Worm (Caenorhabditis elegans) whole organism, young adult: Measurements from ENCODE around the gene Y116A8C.25.

Experiments
- B0261.1 ChIP-seq: sonication (generic microtip); optimal IDR thresholded peaks from 2 replicates; lab custom pipeline; 2016; ENCODE audit warnings: mild to moderate bottlenecking, missing genetic modification characterization, moderate library complexity, missing compliant biosample characterization
- F10E7.11 ChIP-seq: sonication (generic microtip); optimal IDR thresholded peaks from 2 replicates; lab custom pipeline; 2017; ENCODE audit warnings: mild to moderate bottlenecking, missing genetic modification characterization, moderate library complexity, missing compliant biosample characterization
- Y79H2A.3 ChIP-seq: fragments of 200-800 bp; sonication (Bioruptor generic); conservative IDR thresholded peaks from 2 replicates; pipeline ENCODE4 v1.3.6; 2022; ENCODE audit warnings: missing genetic modification reagents, missing genetic modification characterization, missing compliant biosample characterization
- ccch-3 ChIP-seq: fragments of 200-800 bp; sonication (Bioruptor generic); optimal IDR thresholded peaks from 2 replicates; lab custom pipeline; 2018; ENCODE audit warnings: mild to moderate bottlenecking, missing genetic modification characterization, missing compliant biosample characterization
- ceh-79 ChIP-seq: sonication (generic microtip); optimal IDR thresholded peaks from 2 replicates; lab custom pipeline; 2017; ENCODE audit warnings: mild to moderate bottlenecking, missing genetic modification characterization, missing compliant biosample characterization
- him-1 ChIP-seq: sonication (generic microtip); optimal IDR thresholded peaks from 2 replicates; lab custom pipeline; 2016; ENCODE audit warnings: missing genotype, missing genetic modification reagents, missing genetic modification characterization, missing compliant biosample characterization
- mes-4 ChIP-seq: sonication (generic microtip); optimal IDR thresholded peaks from 2 replicates; lab custom pipeline; 2016; ENCODE audit warnings: missing genotype, missing genetic modification characterization, missing compliant biosample characterization
- snpc-1.3 ChIP-seq: sonication (generic microtip); optimal IDR thresholded peaks from 2 replicates; lab custom pipeline; 2017; ENCODE audit warnings: missing genetic modification characterization, mild to moderate bottlenecking, missing compliant biosample characterization, antibody characterized with exemption, moderate library complexity, missing genotype, missing genetic modification reagents; ENCODE audit not compliant: insufficient read depth
- zim-3 ChIP-seq: sonication (generic microtip); optimal IDR thresholded peaks from 2 replicates; lab custom pipeline; 2017; ENCODE audit warnings: mild to moderate bottlenecking, missing genetic modification characterization, moderate library complexity, missing compliant biosample characterization
- ztf-3 ChIP-seq: fragments of 200-800 bp; sonication (Bioruptor generic); optimal IDR thresholded peaks from 2 replicates; lab custom pipeline; 2018; ENCODE audit warnings: mild to moderate bottlenecking, missing genetic modification characterization, missing compliant biosample characterization

ce11 chrIV:17045691-17046090 is 32.9 kb downstream of the Y116A8C.25 start, which contains the start of gene clec-195:
- TF ChIP-seq him-1 = no peak
- TF ChIP-seq B0261.1 (tag; lab: Kevin White, UChicago) = no peak
- TF ChIP-seq Y79H2A.3 (GFP tag; lab: Robert Waterston, UW) = no peak
- no peak for TF ChIP-seq snpc-1.3
- no peak for TF ChIP-seq F10E7.11
- no peak for TF ChIP-seq ceh-79
- no peak for TF ChIP-seq zim-3 (tag; lab: Kevin White, UChicago)
- TF ChIP-seq ccch-3 (GFP tag; lab: Kevin White, UChicago) = no peak
- no peak for TF ChIP-seq ztf-3 (GFP tag; lab: Kevin White, UChicago)
- no peak for TF ChIP-seq mes-4 (tag; lab: Kevin White, UChicago)
